Fruit fly (Drosophila melanogaster) whole organism, adult: ENCODE data around the gene CG15200.

Experiments
- CG11617 ChIP-seq: fragments of 200-800 bp; sonication (Bioruptor generic); optimal IDR thresholded peaks from 2 replicates; lab custom pipeline; 2017; ENCODE audit warnings: mild to moderate bottlenecking, missing biosample characterization, missing genetic modification reagents, missing genetic modification characterization
- CG12768 ChIP-seq: fragments of 200-800 bp; sonication (Bioruptor generic); optimal IDR thresholded peaks from 2 replicates; lab custom pipeline; 2017; ENCODE audit warnings: missing biosample characterization, missing genetic modification characterization, mild to moderate bottlenecking, moderate library complexity, missing genetic modification reagents
- CG14711 ChIP-seq: fragments of 200-800 bp; sonication (Bioruptor generic); optimal IDR thresholded peaks from 2 replicates; lab custom pipeline; 2018; ENCODE audit warnings: missing biosample characterization, mild to moderate bottlenecking, missing genetic modification characterization, moderate library complexity
- CG1620 ChIP-seq: fragments of 200-800 bp; sonication (Bioruptor generic); optimal IDR thresholded peaks from 2 replicates; lab custom pipeline; 2016; ENCODE audit warnings: missing biosample characterization, missing genetic modification characterization
- CG33017 ChIP-seq: fragments of 200-800 bp; sonication (Bioruptor generic); optimal IDR thresholded peaks from 2 replicates; lab custom pipeline; 2018; ENCODE audit warnings: missing biosample characterization, mild to moderate bottlenecking, missing genetic modification characterization, moderate library complexity
- CG5204 ChIP-seq: fragments of 200-800 bp; sonication (Bioruptor generic); optimal IDR thresholded peaks from 2 replicates; lab custom pipeline; 2016; ENCODE audit warnings: missing biosample characterization, missing genetic modification characterization
- CG7045 ChIP-seq: fragments of 200-800 bp; sonication (Bioruptor generic); optimal IDR thresholded peaks from 2 replicates; lab custom pipeline; 2017; ENCODE audit warnings: missing biosample characterization, mild to moderate bottlenecking, missing genetic modification characterization
- CG7101 ChIP-seq: fragments of 200-800 bp; sonication (Bioruptor generic); optimal IDR thresholded peaks from 2 replicates; lab custom pipeline; 2018; ENCODE audit warnings: missing biosample characterization, mild to moderate bottlenecking, missing genetic modification characterization, moderate library complexity
- Clk ChIP-seq: fragments of 200-800 bp; sonication (Bioruptor generic); optimal IDR thresholded peaks from 2 replicates; lab custom pipeline; 2017; ENCODE audit warnings: missing biosample characterization, missing genetic modification characterization
- Crg-1 ChIP-seq: fragments of 200-800 bp; sonication (Bioruptor generic); optimal IDR thresholded peaks from 2 replicates; lab custom pipeline; 2016; ENCODE audit warnings: missing biosample characterization, missing genetic modification characterization
- Hr96 ChIP-seq: fragments of 200-800 bp; sonication (Bioruptor generic); optimal IDR thresholded peaks from 2 replicates; lab custom pipeline; 2016; ENCODE audit warnings: missing biosample characterization, missing genetic modification characterization
- Mnt ChIP-seq: fragments of 200-800 bp; sonication (Bioruptor generic); optimal IDR thresholded peaks from 2 replicates; lab custom pipeline; 2016; ENCODE audit warnings: missing biosample characterization, mild to moderate bottlenecking, missing genetic modification characterization
- bab1 ChIP-seq: fragments of 200-800 bp; sonication (Bioruptor generic); optimal IDR thresholded peaks from 3 replicates; lab custom pipeline; 2019; ENCODE audit warnings: missing biosample characterization, mild to moderate bottlenecking, missing genetic modification characterization, moderate library complexity
- cic ChIP-seq: fragments of 200-800 bp; sonication (Bioruptor generic); optimal IDR thresholded peaks from 2 replicates; lab custom pipeline; 2017; ENCODE audit warnings: missing biosample characterization, mild to moderate bottlenecking, missing genetic modification characterization, moderate library complexity
- cnc ChIP-seq, 2 experiments: fragments of >200 bp; optimal IDR thresholded peaks; 2 replicates each; lab custom pipeline; 2017
- kay ChIP-seq: fragments of 200-800 bp; sonication (Bioruptor generic); peaks from one replicate; lab custom pipeline; 2016; ENCODE audit warnings: missing biosample characterization, missing genetic modification characterization, borderline replicate concordance
- ovo ChIP-seq: fragments of 200-800 bp; sonication (Bioruptor generic); optimal IDR thresholded peaks from 2 replicates; lab custom pipeline; 2016; ENCODE audit warnings: missing biosample characterization, missing genetic modification characterization
- pad ChIP-seq: fragments of 200-800 bp; sonication (Bioruptor generic); optimal IDR thresholded peaks from 3 replicates; lab custom pipeline; 2017; ENCODE audit warnings: missing biosample characterization, missing genetic modification characterization, mild to moderate bottlenecking, moderate library complexity, missing genetic modification reagents
- tj ChIP-seq: fragments of 200-800 bp; sonication (Bioruptor generic); optimal IDR thresholded peaks from 3 replicates; lab custom pipeline; 2017; ENCODE audit warnings: missing biosample characterization, mild to moderate bottlenecking, missing genetic modification characterization, moderate library complexity
- toe ChIP-seq: fragments of 200-800 bp; sonication (Bioruptor generic); optimal IDR thresholded peaks from 2 replicates; lab custom pipeline; 2016; ENCODE audit warnings: missing biosample characterization, missing genetic modification characterization

Gene CG15200

DNA sequence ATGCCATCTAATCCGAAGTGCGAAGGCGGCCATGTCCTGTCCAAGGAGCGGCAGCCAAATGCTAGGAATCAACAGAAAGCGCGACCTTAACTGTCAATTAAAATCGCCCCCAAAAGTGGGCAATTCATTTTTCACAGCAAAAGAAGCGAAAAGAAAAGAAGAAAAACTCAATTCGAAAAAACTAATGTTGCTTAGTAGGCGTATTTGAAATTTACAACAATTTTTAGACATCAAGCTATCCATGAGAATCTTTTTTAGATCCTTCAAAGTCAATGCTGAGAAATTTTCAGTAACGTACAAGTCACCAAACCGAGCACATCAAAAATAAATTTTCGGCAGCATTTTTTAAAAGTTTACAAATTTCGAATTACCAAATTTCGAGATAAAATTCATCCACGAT lies at the start of gene CG15200:
Gene CG15200, plus strand, starts transcription at position 301 of the 400 bp plus-strand sequence.
- no peak for TF ChIP-seq pad (GFP tag; lab: Kevin White, UChicago)
- TF ChIP-seq Hr96 (GFP tag; lab: Kevin White, UChicago) = no peak
- no peak for TF ChIP-seq cic (GFP tag; lab: Kevin White, UChicago)
- no peak for TF ChIP-seq CG7101
- TF ChIP-seq Clk = no peak
- TF ChIP-seq CG1620 = no peak

- TF ChIP-seq Mnt (GFP tag; lab: Kevin White, UChicago) = no peak
- peak; percentile 33 for TF ChIP-seq ovo
- TF ChIP-seq CG12768 (GFP tag; lab: Kevin White, UChicago) = no peak
- TF ChIP-seq bab1 (GFP tag; lab: Kevin White, UChicago) = no peak
- TF ChIP-seq Clk = no peak
- no peak for TF ChIP-seq CG33017
- TF ChIP-seq Hr96 (GFP tag; lab: Kevin White, UChicago) = no peak
- TF ChIP-seq CG5204 (GFP tag; lab: Kevin White, UChicago) = no peak
- TF ChIP-seq CG1620 = peak; percentile 23
- no peak for TF ChIP-seq Crg-1 (GFP tag; lab: Kevin White, UChicago)
These were observed 46.7 kb upstream of the CG15200 start for dm6 chrX:11135840-11136586.

- no peak for TF ChIP-seq CG5204 (GFP tag; lab: Kevin White, UChicago)
- TF ChIP-seq CG12768 (GFP tag; lab: Kevin White, UChicago) = peak; percentile 35
- TF ChIP-seq pad (GFP tag; lab: Kevin White, UChicago) = peak; percentile 79
- peak; percentile 45 for TF ChIP-seq CG14711 (tag; lab: Kevin White, UChicago)
- peak; percentile 76 for TF ChIP-seq Crg-1 (GFP tag; lab: Kevin White, UChicago)
- no peak for TF ChIP-seq CG33017
- peak; percentile 35 for TF ChIP-seq CG11617 (GFP tag; lab: Kevin White, UChicago)
- TF ChIP-seq Hr96 (GFP tag; lab: Kevin White, UChicago) = no peak
- no peak for TF ChIP-seq toe (GFP tag; lab: Kevin White, UChicago)
- no peak for TF ChIP-seq cnc (optimal IDR thresholded peaks at IDR 0.05; lab: Kevin White, UChicago)
- TF ChIP-seq CG7045 (GFP tag; lab: Kevin White, UChicago) = peak; percentile 20
- peak; percentile 72 for TF ChIP-seq CG7101
- peak; percentile 85 for TF ChIP-seq CG1620
- peak; percentile 31 for TF ChIP-seq ovo
- TF ChIP-seq Mnt (GFP tag; lab: Kevin White, UChicago) = peak; percentile 50
- TF ChIP-seq bab1 (GFP tag; lab: Kevin White, UChicago) = no peak
- TF ChIP-seq kay (GFP tag; lab: Kevin White, UChicago) = no peak
- peak; percentile 39 for TF ChIP-seq tj (GFP tag; lab: Kevin White, UChicago)
- no peak for TF ChIP-seq cic (GFP tag; lab: Kevin White, UChicago)
- TF ChIP-seq Clk = no peak
These were observed 45.9 kb upstream of the CG15200 start, which contains the start of gene Klp10A for dm6 chrX:11136587-11137512. Klp10A (minus strand) TSS chrX:11137118.

DNA sequence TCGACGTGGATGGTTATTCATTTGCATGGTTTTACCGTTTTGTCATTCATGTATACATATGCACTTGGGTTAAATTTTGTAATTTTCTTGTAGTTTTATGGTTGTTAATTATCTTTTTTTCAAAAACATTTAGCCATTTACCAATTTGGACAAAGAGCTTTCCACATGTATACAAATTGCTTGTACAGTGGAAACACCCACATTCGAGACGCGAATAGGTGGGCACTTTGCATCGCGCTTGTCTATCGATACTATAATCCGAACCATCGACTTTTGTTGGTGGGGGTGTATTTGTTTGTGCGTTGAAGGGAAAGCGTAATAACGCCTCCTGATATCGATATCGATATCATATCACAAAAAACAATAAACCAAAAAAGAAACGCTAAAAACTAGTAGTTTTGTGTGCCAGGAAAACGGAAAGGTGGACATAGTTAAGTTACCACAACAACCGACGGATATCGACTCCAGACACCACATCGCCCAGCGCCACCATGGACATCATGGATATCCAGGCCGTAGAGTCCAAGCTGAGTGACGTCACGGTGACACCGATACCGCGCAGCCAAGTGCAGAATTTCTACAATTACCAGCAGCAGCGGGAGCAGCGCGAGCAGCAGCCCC lies 45.1 kb upstream of the CG15200 start, which contains the start of gene CDK2AP1:
Gene CDK2AP1, plus strand, starts transcription at position 294 of the 621 bp plus-strand sequence.
- TF ChIP-seq Clk (no peak), bab1 (GFP tag; lab: Kevin White, UChicago) (peak; percentile 49), CG5204 (GFP tag; lab: Kevin White, UChicago) (no peak), tj (GFP tag; lab: Kevin White, UChicago) (no peak), toe (GFP tag; lab: Kevin White, UChicago) (peak; percentile 32), CG1620 (no peak), Crg-1 (GFP tag; lab: Kevin White, UChicago) (no peak), Hr96 (GFP tag; lab: Kevin White, UChicago) (no peak), CG7101 (no peak), kay (GFP tag; lab: Kevin White, UChicago) (no peak), cnc (optimal IDR thresholded peaks at IDR 0.05; lab: Kevin White, UChicago) (no peak), CG14711 (tag; lab: Kevin White, UChicago) (no peak), Mnt (GFP tag; lab: Kevin White, UChicago) (peak; percentile 51), CG7045 (GFP tag; lab: Kevin White, UChicago) (no peak), CG33017 (no peak)

dm6 chrX:11140163-11140562 lies 42.6 kb upstream of the CG15200 start, which contains the start of gene ssp7:
ssp7 (minus strand) TSS chrX:11140263.
- TF ChIP-seq Clk (no peak), cnc (optimal IDR thresholded peaks at IDR 0.05; lab: Kevin White, UChicago) (no peak), pad (GFP tag; lab: Kevin White, UChicago) (no peak), CG33017 (no peak), CG5204 (GFP tag; lab: Kevin White, UChicago) (no peak), Hr96 (GFP tag; lab: Kevin White, UChicago) (no peak), CG11617 (GFP tag; lab: Kevin White, UChicago) (no peak), tj (GFP tag; lab: Kevin White, UChicago) (no peak), kay (GFP tag; lab: Kevin White, UChicago) (no peak), Crg-1 (GFP tag; lab: Kevin White, UChicago) (no peak), CG7101 (no peak), toe (GFP tag; lab: Kevin White, UChicago) (no peak), CG12768 (GFP tag; lab: Kevin White, UChicago) (no peak)
